Worm (Caenorhabditis elegans) whole organism, L1 larva: ENCODE results near the gene tbx-37.

Experiments used
- ceh-82 ChIP-seq, 3 experiments: fragments of 150-350 bp in 1 of 3; sonication (generic microtip) in 2 of 3; optimal IDR thresholded peaks; 2 replicates each; lab custom pipeline; 2014 to 2017; ENCODE audit warnings: missing biosample characterization in 3 of 3, missing genetic modification characterization in 3 of 3
- jun-1 ChIP-seq: fragments of 150-350 bp; optimal IDR thresholded peaks from 2 replicates; lab custom pipeline; 2014; ENCODE audit warnings: missing biosample characterization, missing genetic modification reagents, missing genetic modification characterization
- mep-1 ChIP-seq: fragments of 150-350 bp; optimal IDR thresholded peaks from 2 replicates; lab custom pipeline; 2014; ENCODE audit warnings: missing biosample characterization, missing genetic modification characterization
- nhr-12 ChIP-seq: sonication (generic microtip); optimal IDR thresholded peaks from 2 replicates; lab custom pipeline; 2017; ENCODE audit warnings: missing biosample characterization, missing genetic modification characterization
- nhr-71 ChIP-seq: sonication (generic microtip); optimal IDR thresholded peaks from 2 replicates; lab custom pipeline; 2016; ENCODE audit warnings: mild to moderate bottlenecking, missing genetic modification characterization, moderate library complexity, missing compliant biosample characterization
- nhr-77 ChIP-seq: fragments of 150-350 bp; optimal IDR thresholded peaks from 2 replicates; lab custom pipeline; 2014; ENCODE audit warnings: missing biosample characterization, missing genetic modification characterization
- skn-1 ChIP-seq: fragments of 150-350 bp; optimal IDR thresholded peaks from 2 replicates; lab custom pipeline; 2014; ENCODE audit warnings: missing biosample characterization, missing genetic modification characterization
- sptf-1 ChIP-seq: fragments of 150-350 bp; optimal IDR thresholded peaks from 2 replicates; lab custom pipeline; 2014; ENCODE audit warnings: missing biosample characterization, missing genetic modification characterization
- tbx-2 ChIP-seq: sonication (generic microtip); optimal IDR thresholded peaks from 2 replicates; lab custom pipeline; 2016; ENCODE audit warnings: missing genetic modification characterization, missing compliant biosample characterization
- unc-62 ChIP-seq: fragments of 150-350 bp; optimal IDR thresholded peaks from 2 replicates; lab custom pipeline; 2014; ENCODE audit warnings: missing biosample characterization, missing genetic modification reagents, missing genetic modification characterization
- xbp-1 ChIP-seq: sonication (generic microtip); optimal IDR thresholded peaks from 2 replicates; lab custom pipeline; 2016; ENCODE audit warnings: missing genetic modification characterization, missing compliant biosample characterization

ce11 chrIII:11195553-11195952, 31.4 kb downstream of the tbx-37 start:
- TF ChIP-seq xbp-1 (tag; lab: Kevin White, UChicago) (no peak), nhr-71 (tag; lab: Kevin White, UChicago) (no peak), nhr-77 (tag; lab: Kevin White, UChicago) (no peak), tbx-2 (tag; lab: Kevin White, UChicago) (no peak), jun-1 (tag; lab: Kevin White, UChicago) (no peak), ceh-82 (tag; optimal IDR thresholded peaks at IDR 0.05; lab: Kevin White, UChicago) (no peak), nhr-12 (tag; lab: Kevin White, UChicago) (no peak), unc-62 (no peak), skn-1 (no peak), sptf-1 (no peak), mep-1 (tag; lab: Kevin White, UChicago) (no peak)
